Fruit fly (Drosophila melanogaster) whole organism, embryonic: ENCODE measurements around the gene CG14982.
A peak's percentile ranks its signal among the peaks of the same experiment; 100 is the strongest.

Source experiments
- Antp ChIP-seq: fragments of 200-800 bp; sonication (Bioruptor generic); optimal IDR thresholded peaks from 3 replicates; lab custom pipeline; 2016; ENCODE audit warnings: missing biosample characterization, missing genetic modification characterization
- CG13894 ChIP-seq: fragments of 200-800 bp; sonication (Bioruptor generic); optimal IDR thresholded peaks from 3 replicates; lab custom pipeline; 2018; ENCODE audit warnings: missing biosample characterization, mild to moderate bottlenecking, missing genetic modification characterization, moderate library complexity
- CG32532 ChIP-seq: fragments of 200-800 bp; sonication (Bioruptor generic); IDR thresholded peaks from 2 replicates; pipeline ENCODE4 v1.3.6; 2022; ENCODE audit warnings: missing biosample characterization, missing genetic modification characterization
- CG3847 ChIP-seq: fragments of 200-800 bp; sonication (Bioruptor generic); IDR thresholded peaks from 2 replicates; pipeline ENCODE4 v1.3.6; 2022; ENCODE audit warnings: missing biosample characterization, missing genetic modification characterization
- CG4854 ChIP-seq: fragments of 200-800 bp; sonication (Bioruptor generic); optimal IDR thresholded peaks from 2 replicates; lab custom pipeline; 2016; ENCODE audit warnings: missing biosample characterization, missing genetic modification characterization, inconsistent platforms
- CG7987 ChIP-seq: fragments of 200-800 bp; sonication (Bioruptor generic); optimal IDR thresholded peaks from 2 replicates; lab custom pipeline; 2018; ENCODE audit warnings: missing biosample characterization, mild to moderate bottlenecking, missing genetic modification characterization, moderate library complexity
- CG8388 ChIP-seq: fragments of 200-800 bp; sonication (Bioruptor generic); optimal IDR thresholded peaks from 2 replicates; lab custom pipeline; 2019; ENCODE audit warnings: missing biosample characterization, mild to moderate bottlenecking, missing genetic modification characterization, moderate library complexity
- CG8924 ChIP-seq: fragments of 200-800 bp; optimal IDR thresholded peaks from 3 replicates; lab custom pipeline; 2019; ENCODE audit warnings: missing biosample characterization, mild to moderate bottlenecking, missing genetic modification characterization, moderate library complexity
- CoRest ChIP-seq: fragments of 200-800 bp; sonication (Bioruptor generic); optimal IDR thresholded peaks from 3 replicates; lab custom pipeline; 2018; ENCODE audit warnings: missing biosample characterization, mild to moderate bottlenecking, missing genetic modification characterization, moderate library complexity
- Dref ChIP-seq: fragments of 200-800 bp; sonication (Bioruptor generic); IDR thresholded peaks from 2 replicates; pipeline ENCODE4 v1.3.6; 2022; ENCODE audit warnings: missing biosample characterization, missing genetic modification characterization
- Mes4 ChIP-seq: fragments of 200-800 bp; sonication (Bioruptor generic); optimal IDR thresholded peaks from 2 replicates; lab custom pipeline; 2016; ENCODE audit warnings: missing biosample characterization, missing genetic modification characterization
- crol ChIP-seq: fragments of 200-800 bp; sonication (Bioruptor generic); IDR thresholded peaks from 2 replicates; pipeline ENCODE4 v1.3.6; 2022; ENCODE audit warnings: missing biosample characterization, missing genetic modification characterization
- scrt ChIP-seq: fragments of 200-800 bp; sonication (Bioruptor generic); optimal IDR thresholded peaks from 2 replicates; lab custom pipeline; 2018; ENCODE audit warnings: missing biosample characterization, mild to moderate bottlenecking, missing genetic modification characterization, moderate library complexity
- sqz ChIP-seq: fragments of 200-800 bp; sonication (Bioruptor generic); optimal IDR thresholded peaks from 3 replicates; lab custom pipeline; 2018; ENCODE audit warnings: missing biosample characterization, mild to moderate bottlenecking, missing genetic modification characterization

Gene CG14982

DNA sequence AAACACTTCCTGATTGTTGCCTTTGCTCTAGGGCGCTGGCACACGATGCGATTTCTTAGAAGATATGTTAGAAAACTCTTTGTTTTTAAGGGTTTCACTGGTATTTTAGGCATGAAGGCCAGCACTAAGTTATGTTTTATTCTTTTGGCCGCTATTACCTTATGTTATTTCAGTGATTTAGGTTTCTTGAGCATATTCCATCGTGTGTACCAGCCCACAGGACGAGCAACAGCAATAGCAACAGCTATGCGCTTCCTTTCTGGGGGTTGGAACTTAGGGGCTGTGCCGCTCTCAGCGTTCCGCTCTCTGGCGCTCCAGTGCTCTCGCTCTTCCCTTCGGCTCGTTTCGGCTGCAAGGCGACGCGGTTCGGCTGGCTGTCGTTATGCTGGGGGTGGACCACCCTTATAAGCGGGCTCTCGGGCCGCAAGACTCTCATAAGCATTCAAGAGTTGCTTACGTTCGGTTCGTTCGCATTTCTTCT lies 41.0 kb downstream of the CG14982 start, which contains the start of gene scrt (continued):
- TF ChIP-seq CG3847 (GFP tag; lab: Robert Waterston, UW) (no peak), Mes4 (GFP tag; lab: Kevin White, UChicago) (no peak), CG7987 (GFP tag; lab: Kevin White, UChicago) (no peak)

dm6 chr3L:3995554-3995953 lies 53.0 kb downstream of the CG14982 start:
- TF ChIP-seq sqz (GFP tag; lab: Kevin White, UChicago) (peak; percentile 59), Antp (GFP tag; lab: Kevin White, UChicago) (no peak), CG13894 (tag; lab: Kevin White, UChicago) (peak; percentile 88), CG4854 (GFP tag; lab: Kevin White, UChicago) (no peak), CG8388 (GFP tag; lab: Kevin White, UChicago) (no peak), CG8924 (no peak), Dref (GFP tag; lab: Robert Waterston, UW) (0 out of 2 replicates have a peak, but pooled peaks have one; percentile 31), CoRest (tag; lab: Kevin White, UChicago) (no peak), CG32532 (GFP tag; lab: Robert Waterston, UW) (0 out of 2 replicates have a peak, but pooled peaks have one; percentile 11), crol (GFP tag; lab: Robert Waterston, UW) (peak; percentile 52), scrt (GFP tag; lab: Kevin White, UChicago) (peak; percentile 83)
